Worm (Caenorhabditis elegans) whole organism, mixed stage, embryonic: ENCODE measurements around the gene ain-1.

Experiments used
- blmp-1 ChIP-seq: fragments of 150-350 bp; optimal IDR thresholded peaks from 2 replicates; lab custom pipeline; 2014; ENCODE audit warnings: missing biosample characterization, missing genetic modification characterization
- hlh-1 ChIP-seq: fragments of 150-350 bp; optimal IDR thresholded peaks from 2 replicates; lab custom pipeline; 2014; ENCODE audit warnings: missing biosample characterization, missing genetic modification reagents, missing genetic modification characterization
- lsy-2 ChIP-seq: fragments of 150-350 bp; optimal IDR thresholded peaks from 2 replicates; lab custom pipeline; 2014; ENCODE audit warnings: missing biosample characterization, missing genetic modification characterization
- unc-62 ChIP-seq: fragments of 150-350 bp; optimal IDR thresholded peaks from 2 replicates; lab custom pipeline; 2014; ENCODE audit warnings: missing biosample characterization, missing genetic modification reagents, missing genetic modification characterization

DNA sequence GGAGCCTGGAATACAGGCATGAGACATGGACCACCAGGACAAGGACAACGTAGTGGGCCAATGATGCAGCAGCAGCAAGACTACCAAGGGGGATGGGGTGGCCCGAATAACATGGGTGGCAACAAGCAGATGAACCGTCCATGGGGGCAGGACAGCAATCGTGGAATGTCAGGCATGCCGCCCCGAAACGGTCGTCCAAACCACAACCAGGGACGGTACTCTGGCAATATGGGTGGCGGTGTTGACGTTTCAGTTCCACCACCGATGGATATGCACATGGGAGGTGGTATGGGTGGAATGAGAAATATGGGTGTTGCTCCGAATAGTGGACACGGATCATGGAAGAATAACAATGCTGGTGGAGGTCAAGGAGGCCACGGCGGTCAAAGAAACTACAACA is 843 bp downstream of the ain-1 start:
- no peak for TF ChIP-seq unc-62 (GFP tag; lab: Kevin White, UChicago)
- TF ChIP-seq hlh-1 (tag; lab: Kevin White, UChicago), result no peak
- no peak for TF ChIP-seq lsy-2
- TF ChIP-seq blmp-1 (tag; lab: Kevin White, UChicago), result no peak
